Worm (Caenorhabditis elegans) whole organism, early embryonic: ENCODE measurements around the gene F45D11.14.
"Not testable (repeated sequence)": the region's sequence is repeated elsewhere in the genome, so short reads cannot be mapped to it uniquely, and the experiment has no call there.

ENCODE experiments used
- B0310.2 ChIP-seq: sonication (generic microtip); optimal IDR thresholded peaks from 2 replicates; lab custom pipeline; 2016; ENCODE audit warnings: mild to moderate bottlenecking, missing genetic modification characterization, missing compliant biosample characterization
- F13C5.2 ChIP-seq: sonication (generic microtip); optimal IDR thresholded peaks from 2 replicates; lab custom pipeline; 2017; ENCODE audit warnings: mild to moderate bottlenecking, missing genetic modification characterization, inconsistent platforms, missing compliant biosample characterization
- aly-1 ChIP-seq: sonication (generic microtip); optimal IDR thresholded peaks from 2 replicates; lab custom pipeline; 2016; ENCODE audit warnings: missing genetic modification characterization, missing compliant biosample characterization
- ama-1 ChIP-seq: fragments of 150-350 bp; optimal IDR thresholded peaks from 2 replicates; lab custom pipeline; 2014
- ceh-13 ChIP-seq: fragments of 200-800 bp; sonication (Bioruptor generic); optimal IDR thresholded peaks from 2 replicates; lab custom pipeline; 2018; ENCODE audit warnings: mild to moderate bottlenecking, missing genetic modification characterization, missing compliant biosample characterization
- ceh-36 ChIP-seq: sonication (generic microtip); optimal IDR thresholded peaks from 2 replicates; lab custom pipeline; 2016; ENCODE audit warnings: missing genetic modification characterization, inconsistent platforms, missing compliant biosample characterization
- ets-7 ChIP-seq: sonication (generic microtip); optimal IDR thresholded peaks from 2 replicates; lab custom pipeline; 2016; ENCODE audit warnings: missing genotype, missing genetic modification characterization, missing compliant biosample characterization
- flt-1 ChIP-seq: fragments of 200-800 bp; sonication (Bioruptor generic); IDR thresholded peaks from 2 replicates; pipeline ENCODE4 v1.3.6; 2022; ENCODE audit warnings: missing genetic modification characterization, missing compliant biosample characterization
- hmbx-1 ChIP-seq: sonication (generic microtip); optimal IDR thresholded peaks from 2 replicates; lab custom pipeline; 2016; ENCODE audit warnings: mild to moderate bottlenecking, missing genetic modification characterization, missing compliant biosample characterization
- hmg-4 ChIP-seq: fragments of 200-800 bp; sonication (Bioruptor generic); optimal IDR thresholded peaks from 2 replicates; lab custom pipeline; 2018; ENCODE audit warnings: mild to moderate bottlenecking, missing genetic modification characterization, missing compliant biosample characterization
- hnd-1 ChIP-seq: sonication (generic microtip); optimal IDR thresholded peaks from 2 replicates; lab custom pipeline; 2016; ENCODE audit warnings: missing genetic modification characterization, missing compliant biosample characterization
- pes-1 ChIP-seq: fragments of 200-800 bp; sonication (Bioruptor generic); IDR thresholded peaks from 2 replicates; pipeline ENCODE4 v1.3.6; 2022; ENCODE audit warnings: missing genetic modification reagents, missing genetic modification characterization, missing compliant biosample characterization
- scrt-1 ChIP-seq: fragments of 200-800 bp; sonication (Bioruptor generic); IDR thresholded peaks from 2 replicates; pipeline ENCODE4 v1.3.6; 2022; ENCODE audit warnings: missing genetic modification characterization, missing compliant biosample characterization
- sea-1 ChIP-seq: fragments of 200-800 bp; sonication (Bioruptor generic); conservative IDR thresholded peaks from 2 replicates; pipeline ENCODE4 v1.3.6; 2022; ENCODE audit warnings: missing genetic modification characterization, missing compliant biosample characterization
- tbx-11 ChIP-seq: fragments of 200-800 bp; sonication (Bioruptor generic); IDR thresholded peaks from 2 replicates; pipeline ENCODE4 v1.3.6; 2022; ENCODE audit warnings: missing genetic modification characterization, missing compliant biosample characterization
- tbx-37 ChIP-seq: fragments of 200-800 bp; sonication (Bioruptor generic); conservative IDR thresholded peaks from 2 replicates; pipeline ENCODE4 v1.3.6; 2022; ENCODE audit warnings: missing genetic modification reagents, missing genetic modification characterization, missing compliant biosample characterization
- tra-4 ChIP-seq: sonication (generic microtip); optimal IDR thresholded peaks from 2 replicates; lab custom pipeline; 2017; ENCODE audit warnings: missing genetic modification characterization, missing compliant biosample characterization

F45D11.14 gene

DNA sequence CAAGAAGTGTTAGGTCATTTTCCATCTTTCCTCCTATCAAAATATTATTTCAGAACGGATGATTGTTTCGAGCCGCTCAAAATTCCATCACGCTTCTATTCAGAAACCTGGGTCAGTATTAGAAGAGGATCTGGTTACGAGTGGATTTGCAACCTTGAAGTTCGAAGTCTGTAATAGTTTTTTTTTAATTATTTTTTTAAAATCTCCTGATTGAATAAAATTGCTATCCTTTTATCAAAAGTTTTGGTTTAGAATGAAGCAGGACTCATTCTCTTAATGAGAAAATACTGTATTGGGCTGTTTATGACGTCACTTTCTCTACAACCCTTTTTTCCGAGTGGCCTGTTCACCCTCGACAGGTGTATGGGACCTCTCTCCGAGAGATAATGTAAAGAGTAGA is 17.8 kb downstream of the F45D11.14 start, which contains the start of gene fbxc-39:
fbxc-39 (plus strand) TSS at position 301 of the 400 bp plus-strand sequence.
- TF ChIP-seq B0310.2 (no peak), hnd-1 (no peak), ceh-13 (GFP tag; lab: Kevin White, UChicago) (no peak), aly-1 (tag; lab: Kevin White, UChicago) (no peak), ceh-36 (no peak), sea-1 (GFP tag; lab: Robert Waterston, UW) (no peak), scrt-1 (GFP tag; lab: Robert Waterston, UW) (no peak)

DNA sequence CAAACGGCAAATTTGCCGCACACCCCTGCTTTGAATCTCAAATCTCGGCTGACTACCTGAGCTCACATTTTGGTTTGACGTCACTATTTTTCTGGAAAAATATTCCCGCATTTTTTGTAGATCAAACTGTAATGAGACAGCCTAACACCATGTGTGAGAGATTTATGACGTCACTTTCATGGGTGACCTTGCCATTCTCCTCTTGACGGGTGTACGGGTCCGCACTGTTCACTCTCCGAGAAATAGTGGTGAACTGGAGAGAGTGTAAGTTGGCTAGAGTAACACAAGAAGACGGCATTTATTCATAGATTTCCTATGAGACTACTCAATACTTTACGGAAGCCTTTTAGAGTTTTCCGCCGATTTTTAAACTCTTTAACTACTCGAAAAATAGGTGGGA is 20.6 kb downstream of the F45D11.14 start, which contains the start of gene fbxc-40:
fbxc-40 (plus strand) TSS at position 301 of the 400 bp plus-strand sequence.
- not testable (repeated sequence) for TF ChIP-seq ceh-36; flt-1 (GFP tag; lab: Robert Waterston, UW); tbx-37 (GFP tag; lab: Robert Waterston, UW)

DNA sequence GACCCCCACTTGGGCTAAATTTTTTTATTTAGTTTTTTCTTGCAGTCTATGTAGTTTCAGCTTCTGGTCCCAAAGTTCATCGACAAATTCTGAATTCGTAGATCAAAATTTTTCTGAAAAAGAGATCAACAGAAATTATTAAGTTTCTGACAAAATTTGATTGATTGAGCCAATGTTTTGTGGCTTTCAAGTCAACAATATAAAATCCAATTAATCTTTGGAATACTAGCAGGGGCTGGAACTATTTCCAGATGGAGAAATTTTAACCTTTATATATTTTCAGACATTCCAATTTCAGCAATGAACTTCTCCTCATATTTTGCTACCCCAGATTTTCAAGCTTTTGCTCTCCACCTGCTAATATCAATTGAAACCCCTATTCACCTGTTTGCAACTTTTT is 23.4 kb downstream of the F45D11.14 start, which contains the start of gene srh-274:
srh-274 (plus strand) TSS at position 301 of the 400 bp plus-strand sequence.
- TF ChIP-seq F13C5.2 (tag; lab: Kevin White, UChicago): no peak
- TF ChIP-seq sea-1 (GFP tag; lab: Robert Waterston, UW): no peak
- no peak for TF ChIP-seq hmbx-1 (tag; lab: Kevin White, UChicago)
- TF ChIP-seq ceh-13 (GFP tag; lab: Kevin White, UChicago): no peak
- TF ChIP-seq hmg-4 (GFP tag; lab: Kevin White, UChicago): no peak
- TF ChIP-seq ceh-36: no peak
- no peak for TF ChIP-seq scrt-1 (GFP tag; lab: Robert Waterston, UW)
- TF ChIP-seq tra-4 (tag; lab: Kevin White, UChicago): no peak
- TF ChIP-seq ets-7 (tag; lab: Kevin White, UChicago): no peak
- no peak for TF ChIP-seq aly-1 (tag; lab: Kevin White, UChicago)
- no peak for TF ChIP-seq ama-1
- no peak for TF ChIP-seq hnd-1

DNA sequence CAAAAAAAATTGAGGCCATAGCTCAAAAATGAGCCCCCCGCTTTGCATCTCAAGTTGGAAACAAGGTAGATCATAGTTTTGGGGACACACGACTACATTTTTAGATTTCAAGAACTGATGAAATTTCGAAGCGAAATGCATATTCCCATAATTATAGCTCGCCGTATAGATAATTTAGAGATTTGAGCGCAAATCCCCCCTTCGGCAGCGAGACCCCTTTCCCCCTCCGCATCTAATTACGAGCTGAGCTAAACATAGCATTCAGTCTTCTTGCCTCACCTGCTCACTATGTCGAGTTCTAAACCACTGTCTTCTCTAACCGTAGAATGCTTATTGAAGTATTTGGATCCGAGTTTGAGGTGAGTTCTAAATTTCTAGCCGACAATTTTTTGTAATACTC is 27.1 kb downstream of the F45D11.14 start, which contains the start of the genes fbxc-17 and fbxc-15:
fbxc-17 (minus strand) TSS at position 101 of the 400 bp plus-strand sequence.
fbxc-15 (plus strand) TSS at position 289 of the 400 bp plus-strand sequence.
- TF ChIP-seq tbx-37 (GFP tag; lab: Robert Waterston, UW) (no peak), aly-1 (tag; lab: Kevin White, UChicago) (no peak), hmg-4 (GFP tag; lab: Kevin White, UChicago) (no peak), ama-1 (no peak)

DNA sequence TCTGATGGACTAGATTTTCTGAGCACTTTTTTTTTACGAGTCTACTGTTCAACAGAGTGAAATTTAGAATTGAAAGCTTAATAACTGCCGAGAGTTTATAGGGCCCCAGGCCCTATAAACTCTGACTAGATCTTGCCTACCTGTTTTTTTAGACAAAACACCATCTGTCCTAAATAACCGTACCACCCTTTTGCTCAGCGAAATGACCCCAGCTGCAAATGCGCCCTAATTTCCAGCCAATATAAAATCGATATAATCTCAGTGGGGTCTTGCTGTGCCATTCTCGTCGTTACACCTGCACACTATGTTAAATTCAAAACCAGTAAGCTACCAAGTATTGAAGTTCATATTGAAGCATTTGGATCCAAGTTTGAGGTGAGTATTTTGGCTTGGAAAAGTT is 32.3 kb downstream of the F45D11.14 start, which contains the start of gene fbxc-14:
fbxc-14 (plus strand) TSS at position 301 of the 400 bp plus-strand sequence.
- no peak for TF ChIP-seq ceh-13 (GFP tag; lab: Kevin White, UChicago)
- TF ChIP-seq F13C5.2 (tag; lab: Kevin White, UChicago): no peak
- TF ChIP-seq hmbx-1 (tag; lab: Kevin White, UChicago): no peak
- TF ChIP-seq ets-7 (tag; lab: Kevin White, UChicago): no peak
- no peak for TF ChIP-seq pes-1
- TF ChIP-seq hnd-1: no peak
- TF ChIP-seq tbx-37 (GFP tag; lab: Robert Waterston, UW): no peak
- TF ChIP-seq ama-1: no peak
- no peak for TF ChIP-seq B0310.2
- no peak for TF ChIP-seq tbx-11
- TF ChIP-seq hmg-4 (GFP tag; lab: Kevin White, UChicago): no peak
- TF ChIP-seq flt-1 (GFP tag; lab: Robert Waterston, UW): no peak
- no peak for TF ChIP-seq scrt-1 (GFP tag; lab: Robert Waterston, UW)
- TF ChIP-seq sea-1 (GFP tag; lab: Robert Waterston, UW): no peak
- TF ChIP-seq tra-4 (tag; lab: Kevin White, UChicago): no peak
- no peak for TF ChIP-seq ceh-36
- no peak for TF ChIP-seq aly-1 (tag; lab: Kevin White, UChicago)

DNA sequence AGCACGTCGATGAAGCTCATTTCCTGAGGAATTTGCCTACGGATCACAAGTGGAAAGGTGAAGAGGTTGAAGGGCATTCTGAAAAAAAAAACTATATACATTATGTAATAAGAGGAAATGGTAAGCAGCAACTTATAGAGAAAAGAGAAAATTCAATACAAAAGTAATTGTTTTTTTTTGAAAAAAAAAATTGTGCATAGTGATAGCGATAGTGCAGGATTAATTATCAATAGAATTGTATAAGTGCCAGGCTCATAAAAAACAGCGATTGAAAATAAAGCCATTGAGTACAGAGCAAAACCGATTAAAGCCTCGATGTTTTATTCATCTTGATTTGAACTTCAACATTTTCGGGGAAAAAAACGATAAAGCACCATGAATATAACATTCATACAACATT is 33.4 kb downstream of the F45D11.14 start, which contains the start of gene C32B5.15:
C32B5.15 (minus strand) TSS at position 101 of the 400 bp plus-strand sequence.
- TF ChIP-seq aly-1 (tag; lab: Kevin White, UChicago) (no peak), ets-7 (tag; lab: Kevin White, UChicago) (no peak), hmg-4 (GFP tag; lab: Kevin White, UChicago) (no peak), scrt-1 (GFP tag; lab: Robert Waterston, UW) (no peak), ama-1 (no peak), ceh-36 (no peak), tbx-11 (no peak), ceh-13 (GFP tag; lab: Kevin White, UChicago) (no peak), sea-1 (GFP tag; lab: Robert Waterston, UW) (no peak)

DNA sequence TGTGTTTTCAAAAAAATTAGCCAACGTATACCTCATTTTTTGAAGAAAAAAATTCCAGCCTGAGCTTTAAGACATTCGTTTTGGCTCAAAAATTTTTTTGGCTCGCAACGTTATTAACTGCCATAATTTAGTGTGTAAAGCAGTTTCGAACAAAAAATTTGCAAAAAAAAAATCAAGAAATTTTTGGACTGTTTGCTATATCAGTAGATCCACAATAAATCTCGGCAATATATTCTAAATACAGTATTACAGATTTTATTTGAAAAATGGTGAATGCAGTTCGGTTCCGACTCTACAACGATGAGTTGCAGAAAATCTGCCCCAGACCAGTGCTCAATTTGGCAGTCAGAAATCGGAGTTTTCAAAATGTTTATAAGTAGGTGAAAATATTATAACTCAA is 38.2 kb downstream of the F45D11.14 start, which contains the start of gene C32B5.6:
C32B5.6 (plus strand) TSS at position 301 of the 400 bp plus-strand sequence.
- TF ChIP-seq scrt-1 (GFP tag; lab: Robert Waterston, UW); B0310.2; tra-4 (tag; lab: Kevin White, UChicago): not testable (repeated sequence)

DNA sequence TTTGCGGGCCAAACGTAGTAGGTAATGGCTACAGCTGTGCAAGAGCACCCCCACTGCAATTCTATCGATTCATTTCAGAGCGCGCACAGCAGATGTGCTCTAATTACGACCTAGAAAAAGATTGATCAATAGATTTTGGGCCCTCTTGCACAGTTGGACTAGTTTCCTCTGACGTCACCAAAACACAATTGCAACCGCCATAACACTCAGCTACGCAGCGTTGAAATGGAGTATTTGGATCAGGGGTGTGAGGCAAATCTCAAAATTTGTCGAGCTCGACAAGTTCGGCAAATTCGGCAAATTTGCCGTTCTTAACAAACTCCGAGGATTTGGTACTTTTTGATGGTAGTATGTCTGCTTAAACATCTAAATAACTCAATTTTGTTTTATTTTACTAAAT is 39.3 kb downstream of the F45D11.14 start, which contains the start of gene fbxc-18:
fbxc-18 (minus strand) TSS at position 101 of the 400 bp plus-strand sequence.
- not testable (repeated sequence) for TF ChIP-seq ceh-13 (GFP tag; lab: Kevin White, UChicago); aly-1 (tag; lab: Kevin White, UChicago); ets-7 (tag; lab: Kevin White, UChicago)
